Worm (Caenorhabditis elegans) whole organism, L4/young adult: ENCODE results near the gene gcy-9.

Experiments used
- dao-5 ChIP-seq: sonication (generic microtip); optimal IDR thresholded peaks from 2 replicates; lab custom pipeline; 2016; ENCODE audit warnings: missing genotype, missing genetic modification characterization, moderate library complexity, missing compliant biosample characterization
- him-1 ChIP-seq: sonication (generic microtip); optimal IDR thresholded peaks from 2 replicates; lab custom pipeline; 2016; ENCODE audit warnings: missing genotype, missing genetic modification reagents, missing genetic modification characterization, missing compliant biosample characterization

DNA sequence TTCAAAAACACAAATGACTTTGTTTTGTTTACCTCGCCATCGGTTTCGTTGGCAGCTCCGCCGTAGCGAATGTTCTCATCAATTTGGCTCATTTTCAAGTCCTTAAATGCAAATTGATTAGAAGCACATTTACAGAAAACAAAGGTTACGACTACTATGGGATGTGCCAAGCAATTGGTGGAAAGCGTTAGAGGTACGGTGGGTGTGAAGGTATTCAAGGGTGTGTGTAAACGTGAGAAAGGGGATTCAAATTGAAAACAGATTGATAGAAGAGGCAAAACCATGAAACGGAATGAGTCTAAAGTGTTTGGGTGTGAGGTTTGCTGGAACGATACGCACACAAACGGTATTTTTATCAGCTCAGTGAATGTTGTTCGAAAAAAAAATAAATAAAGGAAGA lies 39.7 kb upstream of the gcy-9 start, which contains the start of gene tni-1:
- TF ChIP-seq dao-5 (tag; lab: Kevin White, UChicago): no peak
- no peak for TF ChIP-seq him-1
